Worm (Caenorhabditis elegans): ENCODE results near the gene F09E5.11.

The F09E5.11 gene

DNA sequence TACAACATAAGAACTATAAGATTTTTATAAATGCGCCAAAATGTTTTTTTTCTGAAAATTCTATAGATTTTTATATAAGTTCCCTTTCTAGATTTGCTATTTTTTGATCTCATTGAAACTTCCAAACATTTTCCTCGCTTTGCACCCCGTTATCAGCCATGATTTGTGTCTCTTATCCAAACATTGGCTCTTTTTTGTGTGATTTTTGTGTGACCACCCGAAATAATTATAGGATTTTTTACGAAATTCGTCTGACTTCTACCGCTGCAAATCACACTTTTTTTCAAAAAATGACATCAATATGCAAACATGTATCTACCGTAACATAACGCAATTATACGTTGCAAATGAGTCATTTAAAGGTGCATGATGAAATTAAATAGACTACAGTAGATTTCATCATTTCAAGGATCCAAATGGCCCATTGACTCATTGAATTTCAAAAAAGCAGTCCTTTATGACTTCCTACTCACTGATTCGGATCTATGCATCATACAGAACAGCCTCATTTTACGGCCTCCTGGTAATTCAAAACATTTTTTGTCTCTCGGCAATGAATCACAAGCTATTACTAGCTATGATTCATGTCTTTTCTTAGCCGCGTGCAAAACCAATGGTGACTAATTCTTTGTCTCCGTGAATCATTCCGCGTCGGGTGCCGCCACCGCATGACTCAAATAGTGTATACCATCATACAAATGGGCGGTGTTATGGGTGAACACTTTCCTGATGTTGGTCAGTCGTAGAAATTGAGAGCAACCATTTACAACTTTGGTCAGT lies 25.5 kb downstream of the F09E5.11 start:
- TF ChIP-seq aptf-2 (GFP tag; conservative IDR thresholded peaks at IDR 0.05) = no peak
- no peak for TF ChIP-seq cebp-1 (GFP tag; IDR thresholded peaks at IDR 0.05)
- TF ChIP-seq cebp-1 (tag; optimal IDR thresholded peaks at IDR 0.05) = peak; percentile 28
- TF ChIP-seq cebp-2 (GFP tag; IDR thresholded peaks at IDR 0.05) = no peak
- TF ChIP-seq nfyb-1 (GFP tag; IDR thresholded peaks at IDR 0.05) = 0 out of 2 replicates have a peak, but pooled peaks have one; percentile 12

DNA sequence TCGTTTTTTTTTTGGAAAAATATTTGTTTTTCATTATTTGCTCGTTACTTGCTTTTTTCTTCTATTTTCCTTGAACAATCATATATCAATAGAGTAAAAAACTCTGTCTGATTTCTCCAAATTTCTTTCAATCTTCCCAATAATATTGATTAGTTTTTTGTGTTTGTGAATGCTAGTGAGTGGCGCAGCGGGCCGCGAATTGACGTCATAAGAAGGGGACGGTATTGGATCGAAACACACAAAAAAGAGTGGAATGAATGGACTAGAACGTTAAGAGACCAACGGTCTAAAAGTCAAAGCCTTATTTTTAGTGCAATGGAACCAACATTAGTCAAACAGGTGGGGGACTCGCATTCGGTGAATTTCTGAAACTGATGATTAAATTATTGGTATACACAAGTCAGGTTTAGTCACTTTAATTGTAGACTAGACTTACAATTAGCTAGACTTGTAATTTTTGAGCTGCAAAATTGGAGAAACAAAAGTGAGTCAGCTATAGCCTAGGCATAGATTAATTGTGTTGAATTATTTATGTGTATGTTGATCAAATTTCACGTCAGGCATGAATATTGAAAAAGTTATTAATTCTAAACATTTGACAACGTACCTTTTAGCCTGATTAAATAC lies 26.2 kb downstream of the F09E5.11 start:
- TF ChIP-seq B0035.1 (tag; optimal IDR thresholded peaks at IDR 0.05) = no peak
- peak; percentile 18 for TF ChIP-seq repo-1 (tag; optimal IDR thresholded peaks at IDR 0.05)
- TF ChIP-seq let-526 (GFP tag; IDR thresholded peaks at IDR 0.05) = no peak
- no peak for TF ChIP-seq mel-28 (tag; optimal IDR thresholded peaks at IDR 0.05; ENCODE audit: borderline replicate concordance)
- no peak for TF ChIP-seq pha-4 (tag; optimal IDR thresholded peaks at IDR 0.05)
- TF ChIP-seq hlh-12 (tag; optimal IDR thresholded peaks at IDR 0.05) = no peak
- TF ChIP-seq zim-3 (tag; optimal IDR thresholded peaks at IDR 0.05) = peak; percentile 3
- TF ChIP-seq tbp1 (GFP tag; optimal IDR thresholded peaks at IDR 0.05) = no peak

DNA sequence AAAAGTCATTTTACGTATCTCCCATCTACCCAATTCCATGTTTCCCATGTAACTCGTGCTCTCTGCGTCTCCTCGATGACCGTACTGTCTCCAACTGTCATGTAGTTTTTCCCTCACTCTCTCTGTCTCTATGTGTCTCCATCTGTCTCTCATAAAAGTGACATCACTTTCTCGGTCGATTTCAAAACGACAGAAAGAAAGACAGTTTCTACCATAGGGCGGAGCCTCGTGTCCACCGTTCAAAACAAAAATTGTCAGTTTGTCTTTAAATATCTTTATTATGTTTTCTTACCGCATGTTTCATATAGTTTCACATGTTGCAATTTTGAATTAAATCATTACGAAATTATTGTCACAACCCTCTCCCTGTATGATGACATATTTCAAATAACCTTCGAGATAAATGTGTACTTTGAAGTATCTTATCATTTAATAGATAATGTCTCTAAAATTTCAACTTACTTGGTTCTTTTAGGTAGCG lies 27.7 kb downstream of the F09E5.11 start:
- TF ChIP-seq egrh-3 (GFP tag; IDR thresholded peaks at IDR 0.05) (no peak), unc-130 (GFP tag; optimal IDR thresholded peaks at IDR 0.05) (no peak), fkh-3 (tag; optimal IDR thresholded peaks at IDR 0.05) (no peak), gei-17 (GFP tag; optimal IDR thresholded peaks at IDR 0.05) (no peak), mxl-1 (tag; optimal IDR thresholded peaks at IDR 0.05) (no peak), dox-1 (GFP tag; IDR thresholded peaks at IDR 0.05) (peak; percentile 75), B0019.2 (GFP tag; conservative IDR thresholded peaks at IDR 0.05) (no peak), B0261.1 (tag; optimal IDR thresholded peaks at IDR 0.05) (no peak), lin-26 (GFP tag; IDR thresholded peaks at IDR 0.05) (no peak), ceh-79 (tag; optimal IDR thresholded peaks at IDR 0.05) (no peak), ZK185.1 (tag; optimal IDR thresholded peaks at IDR 0.05; ENCODE audit: poor library complexity, severe bottlenecking) (peak; percentile 59), nhr-179 (tag; optimal IDR thresholded peaks at IDR 0.05) (no peak), nhr-27 (tag; optimal IDR thresholded peaks at IDR 0.05) (no peak), athp-1 (tag; optimal IDR thresholded peaks at IDR 0.05) (no peak), ztf-26 (tag; optimal IDR thresholded peaks at IDR 0.05) (peak; percentile 67), ceh-40 (GFP tag; IDR thresholded peaks at IDR 0.05) (no peak), dpl-1 (GFP tag; optimal IDR thresholded peaks at IDR 0.05) (no peak), mes-4 (tag; optimal IDR thresholded peaks at IDR 0.05) (no peak), hsf-1 (GFP tag; IDR thresholded peaks at IDR 0.05) (no peak), pbrm-1 (GFP tag; IDR thresholded peaks at IDR 0.05) (peak; percentile 62; the same call in 1 of the 2 replicates), ztf-25 (GFP tag; IDR thresholded peaks at IDR 0.05) (no peak), snpc-4 (GFP tag; optimal IDR thresholded peaks at IDR 0.05) (no peak), snpc-4 (tag; optimal IDR thresholded peaks at IDR 0.05) (peak in 1 of 4 experiments; percentile 49), ztf-28 (GFP tag; IDR thresholded peaks at IDR 0.05) (no peak), nhr-80 (tag; optimal IDR thresholded peaks at IDR 0.05) (peak; percentile 84), egl-18 (GFP tag; IDR thresholded peaks at IDR 0.05) (no peak), nfya-1 (tag; optimal IDR thresholded peaks at IDR 0.05; ENCODE audit: borderline replicate concordance, insufficient read depth) (no peak), rpc-1 (optimal IDR thresholded peaks at IDR 0.05) (no peak), rpc-1 (tag; optimal IDR thresholded peaks at IDR 0.05) (no peak), lin-40 (tag; optimal IDR thresholded peaks at IDR 0.05) (peak; percentile 84), hmg-1.2 (GFP tag; IDR thresholded peaks at IDR 0.05) (peak; percentile 91), snpc-1.1 (tag; optimal IDR thresholded peaks at IDR 0.05; ENCODE audit: insufficient read depth) (no peak)

Measured in whole organism, young adult.